Worm (Caenorhabditis elegans): ENCODE results near the gene nhr-98.
A peak's percentile ranks its signal among the peaks of the same experiment; 100 is the strongest.

Gene nhr-98

ce11 chrV:486684-487083 lies 33.0 kb downstream of the nhr-98 start, which contains the start of gene nhr-211:
Gene nhr-211, plus strand, starts transcription at chrV:486984.
- no peak for TF ChIP-seq nhr-21 (tag; optimal IDR thresholded peaks at IDR 0.05)

- TF ChIP-seq unc-55 (GFP tag; optimal IDR thresholded peaks at IDR 0.05) (no peak), nhr-23 (tag; optimal IDR thresholded peaks at IDR 0.05) (no peak), nhr-129 (tag; optimal IDR thresholded peaks at IDR 0.05) (no peak), nhr-237 (tag; optimal IDR thresholded peaks at IDR 0.05) (no peak), ama-1 (optimal IDR thresholded peaks at IDR 0.05) (no peak), nhr-11 (tag; optimal IDR thresholded peaks at IDR 0.05) (no peak), ztf-11 (tag; optimal IDR thresholded peaks at IDR 0.05) (no peak), lsy-2 (tag; optimal IDR thresholded peaks at IDR 0.05) (no peak), ztf-4 (tag; optimal IDR thresholded peaks at IDR 0.05) (no peak), lin-11 (tag; optimal IDR thresholded peaks at IDR 0.05) (no peak), lin-39 (tag; optimal IDR thresholded peaks at IDR 0.05) (no peak), ceh-16 (tag; optimal IDR thresholded peaks at IDR 0.05) (no peak), skn-1 (tag; optimal IDR thresholded peaks at IDR 0.05) (no peak), sma-9 (GFP tag; optimal IDR thresholded peaks at IDR 0.05) (no peak), sma-9 (tag; optimal IDR thresholded peaks at IDR 0.05) (no peak)
Measured at ce11 chrV:487980-488379, 34.3 kb downstream of the nhr-98 start.

- TF ChIP-seq fos-1 (tag; optimal IDR thresholded peaks at IDR 0.05) (peak; percentile 41), nhr-25 (tag; optimal IDR thresholded peaks at IDR 0.05) (no peak)
Measured at ce11 chrV:489320-489719, 35.7 kb downstream of the nhr-98 start, which contains the start of gene nhr-106. Gene nhr-106, plus strand, starts transcription at chrV:489620.

- no peak for TF ChIP-seq lin-39 (tag; optimal IDR thresholded peaks at IDR 0.05)
- no peak for TF ChIP-seq lsy-2 (tag; optimal IDR thresholded peaks at IDR 0.05)
- TF ChIP-seq sma-9 (GFP tag; optimal IDR thresholded peaks at IDR 0.05): no peak
- no peak for TF ChIP-seq sma-9 (tag; optimal IDR thresholded peaks at IDR 0.05)
- no peak for TF ChIP-seq ztf-1 (GFP tag; conservative IDR thresholded peaks at IDR 0.05)
- TF ChIP-seq peb-1 (tag; optimal IDR thresholded peaks at IDR 0.05): no peak
- TF ChIP-seq nhr-6 (tag; optimal IDR thresholded peaks at IDR 0.05): no peak
- no peak for TF ChIP-seq nhr-11 (tag; optimal IDR thresholded peaks at IDR 0.05)
- TF ChIP-seq nhr-237 (tag; optimal IDR thresholded peaks at IDR 0.05): no peak
- no peak for TF ChIP-seq crh-2 (tag; optimal IDR thresholded peaks at IDR 0.05)
- no peak for TF ChIP-seq skn-1 (tag; optimal IDR thresholded peaks at IDR 0.05)
- no peak for TF ChIP-seq lin-11 (tag; optimal IDR thresholded peaks at IDR 0.05)
- no peak for TF ChIP-seq ztf-4 (tag; optimal IDR thresholded peaks at IDR 0.05)
- TF ChIP-seq nhr-23 (tag; optimal IDR thresholded peaks at IDR 0.05): no peak
- TF ChIP-seq aly-2 (tag; optimal IDR thresholded peaks at IDR 0.05): no peak
- TF ChIP-seq sma-3 (GFP tag; optimal IDR thresholded peaks at IDR 0.05): no peak
Measured at ce11 chrV:491432-491831, 37.8 kb downstream of the nhr-98 start, which contains the start of gene str-196. Gene str-196, plus strand, starts transcription at chrV:491732.

- TF ChIP-seq nhr-11 (tag; optimal IDR thresholded peaks at IDR 0.05): no peak
- no peak for TF ChIP-seq F13H6.1 (tag; optimal IDR thresholded peaks at IDR 0.05)
- TF ChIP-seq nhr-23 (tag; optimal IDR thresholded peaks at IDR 0.05): no peak
- TF ChIP-seq dmd-4 (tag; optimal IDR thresholded peaks at IDR 0.05): no peak
- TF ChIP-seq ztf-11 (tag; optimal IDR thresholded peaks at IDR 0.05): no peak
- TF ChIP-seq snpc-4 (tag; optimal IDR thresholded peaks at IDR 0.05): no peak
- TF ChIP-seq sma-9 (GFP tag; optimal IDR thresholded peaks at IDR 0.05): peak; percentile 73
- TF ChIP-seq sma-9 (tag; optimal IDR thresholded peaks at IDR 0.05): no peak
- no peak for TF ChIP-seq nhr-10 (tag; optimal IDR thresholded peaks at IDR 0.05)
- TF ChIP-seq nhr-12 (tag; optimal IDR thresholded peaks at IDR 0.05): no peak
- no peak for TF ChIP-seq ceh-16 (tag; optimal IDR thresholded peaks at IDR 0.05)
- TF ChIP-seq zag-1 (tag; optimal IDR thresholded peaks at IDR 0.05): no peak
- no peak for TF ChIP-seq unc-39 (tag; optimal IDR thresholded peaks at IDR 0.05)
- no peak for TF ChIP-seq sma-3 (GFP tag; optimal IDR thresholded peaks at IDR 0.05)
- TF ChIP-seq aly-2 (tag; optimal IDR thresholded peaks at IDR 0.05): no peak
- TF ChIP-seq elt-1 (tag; optimal IDR thresholded peaks at IDR 0.05): no peak
- TF ChIP-seq nhr-129 (tag; optimal IDR thresholded peaks at IDR 0.05): peak; percentile 48
- no peak for TF ChIP-seq unc-55 (GFP tag; optimal IDR thresholded peaks at IDR 0.05)
- TF ChIP-seq crh-2 (tag; optimal IDR thresholded peaks at IDR 0.05): peak; percentile 27
- no peak for TF ChIP-seq lin-11 (tag; optimal IDR thresholded peaks at IDR 0.05)
- TF ChIP-seq lin-13 (GFP tag; optimal IDR thresholded peaks at IDR 0.05): no peak
- TF ChIP-seq ztf-1 (GFP tag; conservative IDR thresholded peaks at IDR 0.05): no peak
- TF ChIP-seq nhr-77 (tag; optimal IDR thresholded peaks at IDR 0.05): no peak
- no peak for TF ChIP-seq ZK546.5 (tag; optimal IDR thresholded peaks at IDR 0.05)
- no peak for TF ChIP-seq lin-39 (tag; optimal IDR thresholded peaks at IDR 0.05)
- TF ChIP-seq unc-62 (GFP tag; optimal IDR thresholded peaks at IDR 0.05): no peak
- no peak for TF ChIP-seq ztf-4 (tag; optimal IDR thresholded peaks at IDR 0.05)
- TF ChIP-seq ceh-82 (tag; optimal IDR thresholded peaks at IDR 0.05): no peak
- no peak for TF ChIP-seq nhr-21 (tag; optimal IDR thresholded peaks at IDR 0.05)
- no peak for TF ChIP-seq lsy-2 (tag; optimal IDR thresholded peaks at IDR 0.05)
- no peak for TF ChIP-seq skn-1 (tag; optimal IDR thresholded peaks at IDR 0.05)
- TF ChIP-seq mab-5 (tag; optimal IDR thresholded peaks at IDR 0.05): no peak
- no peak for TF ChIP-seq mdl-1 (tag; optimal IDR thresholded peaks at IDR 0.05)
- no peak for TF ChIP-seq R02D3.7 (tag; optimal IDR thresholded peaks at IDR 0.05)
- TF ChIP-seq gmeb-1 (tag; optimal IDR thresholded peaks at IDR 0.05): peak; percentile 20
- peak; percentile 72 for TF ChIP-seq fos-1 (tag; optimal IDR thresholded peaks at IDR 0.05)
- no peak for TF ChIP-seq peb-1 (tag; optimal IDR thresholded peaks at IDR 0.05)
- no peak for TF ChIP-seq nhr-25 (tag; optimal IDR thresholded peaks at IDR 0.05)
- TF ChIP-seq egl-27 (tag; optimal IDR thresholded peaks at IDR 0.05): no peak
- no peak for TF ChIP-seq C34F6.9 (tag; optimal IDR thresholded peaks at IDR 0.05)
Measured at ce11 chrV:494284-494683, 40.6 kb downstream of the nhr-98 start, which contains the start of gene nhr-131. Gene nhr-131, plus strand, starts transcription at chrV:494370.
